Fruit fly (Drosophila melanogaster) S2 (cell line): ENCODE data around the gene Mst87F.

Experiments used
- CG8478 ChIP-seq: fragments of >200 bp; optimal IDR thresholded peaks from 2 replicates; lab custom pipeline; 2018
- CTCF ChIP-seq, 2 experiments: fragments of >200 bp; optimal IDR thresholded peaks; 2 replicates each; lab custom pipeline; 2018

- no peak for TF ChIP-seq CTCF (optimal IDR thresholded peaks at IDR 0.05; lab: Kevin White, UChicago)
- TF ChIP-seq CG8478 (lab: Kevin White, UChicago), result no peak
Measured at dm6 chr3R:13804971-13805603, 22.7 kb downstream of the Mst87F start.
